Worm (Caenorhabditis elegans): Measurements from ENCODE around the gene del-10.

DNA sequence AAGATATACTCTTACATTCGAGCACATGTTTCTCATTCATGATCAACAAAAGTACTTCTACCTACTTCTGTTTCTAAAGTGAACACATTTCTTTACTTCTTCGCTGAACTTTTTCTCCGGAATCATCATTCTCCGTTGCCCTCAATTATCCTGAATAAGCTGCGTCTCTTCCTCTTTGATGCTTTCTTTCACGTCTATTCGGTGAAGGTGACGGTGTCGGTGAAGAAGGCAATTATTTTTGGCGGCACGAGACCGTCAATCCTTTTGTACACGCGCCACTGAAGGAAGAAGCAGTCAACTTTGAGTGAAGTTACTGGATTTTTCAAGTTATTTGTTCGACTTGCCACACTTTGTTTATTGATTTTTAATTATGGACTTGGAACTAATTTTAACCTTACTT, 49.6 kb upstream of the del-10 start, which contains the start of gene abch-1:
- no peak for TF ChIP-seq hmbx-1 (tag; optimal IDR thresholded peaks at IDR 0.05)
- no peak for TF ChIP-seq flt-1 (GFP tag; IDR thresholded peaks at IDR 0.05)
- TF ChIP-seq sea-1 (GFP tag; conservative IDR thresholded peaks at IDR 0.05): no peak
- no peak for TF ChIP-seq tbx-11 (GFP tag; IDR thresholded peaks at IDR 0.05)
- no peak for TF ChIP-seq scrt-1 (GFP tag; IDR thresholded peaks at IDR 0.05)
- no peak for TF ChIP-seq hnd-1 (tag; optimal IDR thresholded peaks at IDR 0.05)
- TF ChIP-seq aly-1 (tag; optimal IDR thresholded peaks at IDR 0.05): no peak
- no peak for TF ChIP-seq tbx-37 (GFP tag; conservative IDR thresholded peaks at IDR 0.05)
- TF ChIP-seq pes-1 (GFP tag; IDR thresholded peaks at IDR 0.05): no peak
- TF ChIP-seq ama-1 (optimal IDR thresholded peaks at IDR 0.05): no peak
